Worm (Caenorhabditis elegans) whole organism, L1 larva: ENCODE results near the gene txt-18.

Source experiments
- C04F5.9 ChIP-seq: sonication (generic microtip); optimal IDR thresholded peaks from 2 replicates; lab custom pipeline; 2016; ENCODE audit warnings: missing genetic modification characterization, missing compliant biosample characterization
- C16A3.4 ChIP-seq: fragments of 150-350 bp; optimal IDR thresholded peaks from 2 replicates; lab custom pipeline; 2014; ENCODE audit warnings: missing biosample characterization, missing genetic modification characterization
- F16B12.6 ChIP-seq: fragments of 150-350 bp; optimal IDR thresholded peaks from 2 replicates; lab custom pipeline; 2014; ENCODE audit warnings: missing biosample characterization, missing genetic modification characterization
- alr-1 ChIP-seq: fragments of 200-800 bp; sonication (Bioruptor generic); optimal IDR thresholded peaks from 2 replicates; lab custom pipeline; 2018; ENCODE audit warnings: borderline replicate concordance, mild to moderate bottlenecking, missing genetic modification characterization, missing compliant biosample characterization
- aly-2 ChIP-seq: fragments of 150-350 bp; optimal IDR thresholded peaks from 2 replicates; lab custom pipeline; 2014; ENCODE audit warnings: missing biosample characterization, missing genetic modification characterization
- ama-1 ChIP-seq: fragments of 150-350 bp; optimal IDR thresholded peaks from 2 replicates; lab custom pipeline; 2014
- blmp-1 ChIP-seq: fragments of 150-350 bp; optimal IDR thresholded peaks from 2 replicates; lab custom pipeline; 2014; ENCODE audit warnings: missing biosample characterization, missing genetic modification characterization
- ceh-8 ChIP-seq: fragments of 200-800 bp; sonication (Bioruptor generic); optimal IDR thresholded peaks from 2 replicates; lab custom pipeline; 2018; ENCODE audit warnings: mild to moderate bottlenecking, missing genetic modification characterization, moderate library complexity, missing compliant biosample characterization
- ceh-88 ChIP-seq: fragments of 200-800 bp; sonication (Bioruptor generic); IDR thresholded peaks from 2 replicates; pipeline ENCODE4 v1.3.6; 2022; ENCODE audit warnings: missing genetic modification characterization, missing compliant biosample characterization
- ceh-90 ChIP-seq: sonication (generic microtip); optimal IDR thresholded peaks from 2 replicates; lab custom pipeline; 2016; ENCODE audit warnings: missing genetic modification characterization, missing compliant biosample characterization
- ces-1 ChIP-seq: fragments of 150-350 bp; optimal IDR thresholded peaks from 2 replicates; lab custom pipeline; 2014; ENCODE audit warnings: missing biosample characterization, missing genetic modification reagents, missing genetic modification characterization
- dsc-1 ChIP-seq: sonication (generic microtip); optimal IDR thresholded peaks from 2 replicates; lab custom pipeline; 2016; ENCODE audit warnings: mild to moderate bottlenecking, missing genetic modification characterization, missing compliant biosample characterization
- efl-1 ChIP-seq, 4 experiments: fragments of 150-350 bp; optimal IDR thresholded peaks in 3 of 4; peaks in 1 of 4; 1 replicate in 1 of 4; 2 replicates in 3 of 4; lab custom pipeline; 2014; ENCODE audit warnings: missing biosample characterization in 2 of 4, missing genetic modification characterization in 2 of 4, missing genetic modification reagents in 2 of 4
- efl-3 ChIP-seq: fragments of 200-800 bp; sonication (Bioruptor generic); optimal IDR thresholded peaks from 2 replicates; lab custom pipeline; 2018; ENCODE audit warnings: mild to moderate bottlenecking, missing genetic modification characterization, missing compliant biosample characterization
- elt-2 ChIP-seq: sonication (generic microtip); optimal IDR thresholded peaks from 2 replicates; lab custom pipeline; 2016; ENCODE audit warnings: missing genetic modification characterization, mild to moderate bottlenecking, inconsistent platforms, missing compliant biosample characterization, missing genetic modification reagents
- elt-3 ChIP-seq, 6 experiments: fragments of 150-350 bp in 1 of 6; sonication (generic microtip); optimal IDR thresholded peaks; 2 replicates each; lab custom pipeline; 2017 to 2018; ENCODE audit warnings: missing biosample characterization in 6 of 6, missing genetic modification characterization in 6 of 6, inconsistent platforms in 1 of 6
- ets-5 ChIP-seq: fragments of 200-800 bp; sonication (Bioruptor generic); IDR thresholded peaks from 2 replicates; pipeline ENCODE4 v1.3.6; 2022; ENCODE audit warnings: missing genetic modification characterization, missing compliant biosample characterization
- fkh-10 ChIP-seq: sonication (generic microtip); optimal IDR thresholded peaks from 2 replicates; lab custom pipeline; 2017; ENCODE audit warnings: missing biosample characterization, missing genetic modification reagents, missing genetic modification characterization
- fkh-4 ChIP-seq: sonication (generic microtip); optimal IDR thresholded peaks from 2 replicates; lab custom pipeline; 2016; ENCODE audit warnings: missing compliant biosample characterization, missing genetic modification characterization, borderline replicate concordance
- fkh-8 ChIP-seq: sonication (generic microtip); optimal IDR thresholded peaks from 2 replicates; lab custom pipeline; 2016; ENCODE audit warnings: mild to moderate bottlenecking, missing genetic modification characterization, missing compliant biosample characterization
- fos-1 ChIP-seq: fragments of 150-350 bp; optimal IDR thresholded peaks from 2 replicates; lab custom pipeline; 2014; ENCODE audit warnings: missing biosample characterization, missing genetic modification characterization
- hlh-4 ChIP-seq: sonication (generic microtip); optimal IDR thresholded peaks from 2 replicates; lab custom pipeline; 2016; ENCODE audit warnings: mild to moderate bottlenecking, missing genetic modification characterization, missing compliant biosample characterization
- irx-1 ChIP-seq: sonication (generic microtip); optimal IDR thresholded peaks from 2 replicates; lab custom pipeline; 2016; ENCODE audit warnings: missing genetic modification characterization, missing compliant biosample characterization
- lin-13 ChIP-seq: fragments of 150-350 bp; optimal IDR thresholded peaks from 2 replicates; lab custom pipeline; 2014; ENCODE audit warnings: missing biosample characterization, missing genetic modification reagents, missing genetic modification characterization
- lin-14 ChIP-seq: fragments of 200-800 bp; sonication (Bioruptor generic); optimal IDR thresholded peaks from 2 replicates; lab custom pipeline; 2018; ENCODE audit warnings: mild to moderate bottlenecking, missing genetic modification characterization, moderate library complexity, missing compliant biosample characterization
- lin-35 ChIP-seq, 2 experiments: fragments of 150-350 bp; optimal IDR thresholded peaks; 2 replicates each; lab custom pipeline; 2014; ENCODE audit warnings: missing biosample characterization in 2 of 2, missing genetic modification characterization in 2 of 2, missing genetic modification reagents in 2 of 2
- lin-39 ChIP-seq: fragments of 150-350 bp; optimal IDR thresholded peaks from 2 replicates; lab custom pipeline; 2014; ENCODE audit warnings: missing biosample characterization, missing genetic modification reagents, missing genetic modification characterization
- mef-2 ChIP-seq: fragments of 150-350 bp; optimal IDR thresholded peaks from 2 replicates; lab custom pipeline; 2014; ENCODE audit warnings: missing biosample characterization, missing genetic modification characterization
- nhr-11 ChIP-seq: fragments of 150-350 bp; optimal IDR thresholded peaks from 2 replicates; lab custom pipeline; 2014; ENCODE audit warnings: missing biosample characterization, missing genetic modification characterization
- nhr-12 ChIP-seq: sonication (generic microtip); optimal IDR thresholded peaks from 2 replicates; lab custom pipeline; 2017; ENCODE audit warnings: missing biosample characterization, missing genetic modification characterization
- nhr-237 ChIP-seq: fragments of 150-350 bp; optimal IDR thresholded peaks from 2 replicates; lab custom pipeline; 2014; ENCODE audit warnings: missing biosample characterization, missing genetic modification characterization
- nhr-28 ChIP-seq: fragments of 150-350 bp; optimal IDR thresholded peaks from 2 replicates; lab custom pipeline; 2014; ENCODE audit warnings: missing biosample characterization, missing genetic modification characterization
- nhr-47 ChIP-seq: sonication (generic microtip); optimal IDR thresholded peaks from 2 replicates; lab custom pipeline; 2016; ENCODE audit warnings: mild to moderate bottlenecking, missing genetic modification characterization, moderate library complexity, missing compliant biosample characterization
- nhr-85 ChIP-seq: sonication (generic microtip); peaks from one replicate; lab custom pipeline; 2016; ENCODE audit warnings: missing genetic modification characterization, inconsistent platforms, missing compliant biosample characterization
- nhr-90 ChIP-seq: sonication (generic microtip); optimal IDR thresholded peaks from 2 replicates; lab custom pipeline; 2016; ENCODE audit warnings: mild to moderate bottlenecking, missing genetic modification characterization, missing compliant biosample characterization; ENCODE audit not compliant: poor library complexity
- pax-3 ChIP-seq: fragments of 200-800 bp; sonication (Bioruptor generic); optimal IDR thresholded peaks from 2 replicates; lab custom pipeline; 2018; ENCODE audit warnings: mild to moderate bottlenecking, missing genetic modification characterization, moderate library complexity, missing compliant biosample characterization
- rnt-1 ChIP-seq: sonication (generic microtip); optimal IDR thresholded peaks from 2 replicates; lab custom pipeline; 2016; ENCODE audit warnings: mild to moderate bottlenecking, missing genetic modification characterization, moderate library complexity, missing compliant biosample characterization
- snpc-4 ChIP-seq: fragments of 150-350 bp; optimal IDR thresholded peaks from 2 replicates; lab custom pipeline; 2014; ENCODE audit warnings: missing biosample characterization, missing genetic modification characterization
- sptf-1 ChIP-seq: fragments of 150-350 bp; optimal IDR thresholded peaks from 2 replicates; lab custom pipeline; 2014; ENCODE audit warnings: missing biosample characterization, missing genetic modification characterization
- tbx-2 ChIP-seq: sonication (generic microtip); optimal IDR thresholded peaks from 2 replicates; lab custom pipeline; 2016; ENCODE audit warnings: missing genetic modification characterization, missing compliant biosample characterization
- tlp-1 ChIP-seq: fragments of 150-350 bp; optimal IDR thresholded peaks from 2 replicates; lab custom pipeline; 2014; ENCODE audit warnings: missing biosample characterization, missing genetic modification characterization
- unc-130 ChIP-seq: fragments of 150-350 bp; optimal IDR thresholded peaks from 2 replicates; lab custom pipeline; 2017; ENCODE audit warnings: missing biosample characterization, missing genetic modification characterization, inconsistent platforms
- unc-30 ChIP-seq: sonication (generic microtip); optimal IDR thresholded peaks from 2 replicates; lab custom pipeline; 2017; ENCODE audit warnings: missing biosample characterization, missing genetic modification characterization
- unc-62 ChIP-seq: fragments of 150-350 bp; optimal IDR thresholded peaks from 2 replicates; lab custom pipeline; 2014; ENCODE audit warnings: missing biosample characterization, missing genetic modification reagents, missing genetic modification characterization
- vab-15 ChIP-seq: sonication (generic microtip); optimal IDR thresholded peaks from 2 replicates; lab custom pipeline; 2017; ENCODE audit warnings: missing genotype, mild to moderate bottlenecking, missing genetic modification characterization, missing compliant biosample characterization
- xbp-1 ChIP-seq: sonication (generic microtip); optimal IDR thresholded peaks from 2 replicates; lab custom pipeline; 2016; ENCODE audit warnings: missing genetic modification characterization, missing compliant biosample characterization
- zip-4 ChIP-seq: fragments of 200-800 bp; sonication (Bioruptor generic); optimal IDR thresholded peaks from 2 replicates; lab custom pipeline; 2018; ENCODE audit warnings: mild to moderate bottlenecking, missing genetic modification characterization, moderate library complexity, missing compliant biosample characterization
- ztf-11 ChIP-seq, 2 experiments: sonication (generic microtip); optimal IDR thresholded peaks; 2 replicates each; lab custom pipeline; 2016 to 2017; ENCODE audit warnings: missing genetic modification characterization in 2 of 2, missing biosample characterization in 1 of 2, missing compliant biosample characterization in 1 of 2

The txt-18 gene

DNA sequence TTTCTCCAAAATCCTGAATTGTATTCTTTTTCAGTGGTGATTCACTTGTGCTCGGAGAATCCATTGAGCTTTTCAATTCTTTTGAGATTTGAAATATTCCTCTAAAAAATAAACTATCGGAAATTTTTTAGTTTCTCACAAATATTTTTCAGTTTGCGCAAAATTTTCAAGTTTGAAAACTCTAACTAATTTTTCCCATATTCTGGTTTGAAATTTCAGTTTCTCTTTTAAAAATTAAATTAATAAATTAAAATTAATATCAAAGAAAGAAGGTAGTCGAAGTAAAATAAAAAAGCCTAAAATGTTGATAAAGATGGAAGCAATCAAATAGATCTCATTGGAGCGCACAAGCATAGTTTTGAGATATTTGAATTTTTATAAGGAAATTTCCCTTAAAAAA, 8.0 kb downstream of the txt-18 start, which contains the start of gene C32D5.10:
Gene C32D5.10, minus strand, starts transcription at position 101 of the 400 bp plus-strand sequence.
- TF ChIP-seq nhr-85 (no peak), lin-35 (GFP tag; optimal IDR thresholded peaks at IDR 0.05; lab: Kevin White, UChicago) (no peak), fkh-4 (tag; lab: Kevin White, UChicago) (no peak), C04F5.9 (tag; lab: Kevin White, UChicago) (no peak), tlp-1 (tag; lab: Kevin White, UChicago) (no peak), rnt-1 (no peak), ces-1 (GFP tag; lab: Kevin White, UChicago) (no peak), zip-4 (GFP tag; lab: Kevin White, UChicago) (no peak), nhr-11 (tag; lab: Kevin White, UChicago) (no peak), ceh-8 (GFP tag; lab: Kevin White, UChicago) (no peak)

DNA sequence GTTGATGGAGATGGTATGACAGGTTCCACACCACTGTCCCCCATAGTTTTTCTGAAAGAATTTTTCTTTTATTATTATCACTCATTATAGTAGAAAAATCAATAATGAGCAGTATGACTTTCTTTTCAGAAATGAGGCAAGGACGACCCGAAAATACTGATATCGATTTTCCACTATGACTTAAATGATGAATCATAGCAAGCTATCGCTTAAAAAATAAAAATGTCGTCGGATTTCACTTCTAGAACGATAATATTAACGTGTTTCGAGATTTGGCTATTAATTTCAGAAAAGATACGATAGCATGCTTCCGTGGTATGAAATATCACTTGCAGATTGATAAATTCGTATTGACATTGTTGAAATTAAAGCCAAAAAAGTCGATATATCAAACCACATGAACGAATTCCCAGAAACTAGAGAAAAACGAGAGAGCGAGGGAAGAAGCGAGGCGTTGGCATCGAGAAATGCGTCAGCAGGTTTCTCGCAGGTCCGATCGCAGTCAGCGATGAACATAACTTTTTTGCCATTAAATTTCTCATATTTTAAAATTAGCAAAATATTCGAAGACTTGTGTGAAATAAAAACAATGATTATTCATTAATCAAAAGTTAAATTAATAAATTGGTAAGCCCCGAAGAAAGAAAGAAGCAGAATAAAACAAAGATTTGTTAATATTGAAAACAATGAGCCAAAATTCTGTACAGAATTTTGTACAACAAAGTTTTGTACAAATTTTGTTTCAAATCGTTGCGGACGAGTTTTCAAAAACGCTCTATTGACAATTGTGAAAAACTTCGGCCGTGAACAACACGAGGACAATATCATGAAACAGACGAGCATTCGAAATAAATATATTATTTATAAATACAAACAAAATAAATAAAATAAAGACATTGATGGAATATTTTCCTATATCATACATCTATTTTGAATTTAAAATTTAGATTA, 11.8 kb downstream of the txt-18 start, which contains the start of gene C32D5.11:
Gene C32D5.11, minus strand, starts transcription at position 51 of the 951 bp plus-strand sequence.
- no peak for TF ChIP-seq unc-30 (tag; lab: Kevin White, UChicago)
- peak; percentile 68 for TF ChIP-seq dsc-1 (tag; lab: Kevin White, UChicago)
- peak; percentile 73 for TF ChIP-seq tbx-2 (tag; lab: Kevin White, UChicago)
- no peak for TF ChIP-seq hlh-4 (tag; lab: Kevin White, UChicago)
- TF ChIP-seq efl-3 (GFP tag; lab: Kevin White, UChicago): no peak
- no peak for TF ChIP-seq ceh-90
- no peak for TF ChIP-seq sptf-1 (tag; lab: Kevin White, UChicago)
- no peak for TF ChIP-seq nhr-28 (tag; lab: Kevin White, UChicago)
- peak; percentile 67 for TF ChIP-seq blmp-1 (tag; lab: Kevin White, UChicago)
- TF ChIP-seq fos-1 (tag; lab: Kevin White, UChicago): peak; percentile 35
- TF ChIP-seq C16A3.4 (tag; lab: Kevin White, UChicago): peak; percentile 90
- peak; percentile 86 for TF ChIP-seq rnt-1
- TF ChIP-seq pax-3: peak; percentile 17
- TF ChIP-seq irx-1 (tag; lab: Kevin White, UChicago): peak; percentile 63
- TF ChIP-seq fkh-8 (tag; lab: Kevin White, UChicago): peak; percentile 91
- TF ChIP-seq vab-15 (tag; lab: Kevin White, UChicago): no peak
- TF ChIP-seq ama-1 (lab: Kevin White, UChicago): no peak
- peak; percentile 82 for TF ChIP-seq nhr-85
- peak in 2 of 6 experiments; percentile 17 to 45 for TF ChIP-seq elt-3 (tag; optimal IDR thresholded peaks at IDR 0.05; lab: Kevin White, UChicago)
- peak; percentile 8 for TF ChIP-seq C04F5.9 (tag; lab: Kevin White, UChicago)
- TF ChIP-seq xbp-1 (tag; lab: Kevin White, UChicago): peak; percentile 79
- TF ChIP-seq nhr-47 (tag; lab: Kevin White, UChicago): peak; percentile 84
- TF ChIP-seq ceh-8 (GFP tag; lab: Kevin White, UChicago): no peak
- TF ChIP-seq mef-2: no peak
- TF ChIP-seq ceh-88: no peak
- TF ChIP-seq ets-5 (GFP tag; lab: Robert Waterston, UW): no peak
- TF ChIP-seq F16B12.6 (tag; lab: Kevin White, UChicago): peak; percentile 54
- TF ChIP-seq snpc-4 (tag; lab: Kevin White, UChicago): peak; percentile 16
- no peak for TF ChIP-seq aly-2 (tag; lab: Kevin White, UChicago)
- TF ChIP-seq nhr-90 (tag; lab: Kevin White, UChicago): peak; percentile 47
- TF ChIP-seq lin-14 (GFP tag; lab: Kevin White, UChicago): peak; percentile 91
- peak; percentile 49 for TF ChIP-seq unc-130 (tag; lab: Kevin White, UChicago)
- peak; percentile 57 to 75 for TF ChIP-seq efl-1 (optimal IDR thresholded peaks at IDR 0.05; lab: Kevin White, UChicago)
- peak; percentile 72 to 97 for TF ChIP-seq efl-1 (GFP tag; optimal IDR thresholded peaks at IDR 0.05 in 1 of 2; lab: Kevin White, UChicago)
- no peak for TF ChIP-seq ztf-11 (tag; optimal IDR thresholded peaks at IDR 0.05; lab: Kevin White, UChicago)
- TF ChIP-seq lin-13 (GFP tag; lab: Kevin White, UChicago): peak; percentile 69
- no peak for TF ChIP-seq unc-62 (GFP tag; lab: Kevin White, UChicago)
- TF ChIP-seq alr-1 (tag; lab: Kevin White, UChicago): no peak
- TF ChIP-seq elt-2: no peak
- no peak for TF ChIP-seq nhr-12
- peak; percentile 12 for TF ChIP-seq lin-39 (tag; lab: Kevin White, UChicago)
- no peak for TF ChIP-seq nhr-237 (tag; lab: Kevin White, UChicago)
- TF ChIP-seq fkh-10: no peak
